Fruit fly (Drosophila melanogaster) whole organism, embryonic: ENCODE measurements around the gene Ddc.

Experiments
- Abd-B ChIP-seq: fragments of 200-800 bp; sonication (Bioruptor generic); optimal IDR thresholded peaks from 2 replicates; lab custom pipeline; 2018; ENCODE audit warnings: missing biosample characterization, mild to moderate bottlenecking, missing genetic modification characterization, moderate library complexity
- CG10274 ChIP-seq: fragments of 200-800 bp; sonication (Bioruptor generic); optimal IDR thresholded peaks from 3 replicates; lab custom pipeline; 2017; ENCODE audit warnings: missing biosample characterization, mild to moderate bottlenecking, missing genetic modification characterization
- CG11695 ChIP-seq: fragments of 200-800 bp; sonication (Bioruptor generic); IDR thresholded peaks from 3 replicates; pipeline ENCODE4 v1.3.6; 2022; ENCODE audit warnings: missing biosample characterization, missing genetic modification characterization
- CG12219 ChIP-seq: fragments of 200-800 bp; sonication (Bioruptor generic); optimal IDR thresholded peaks from 3 replicates; lab custom pipeline; 2018; ENCODE audit warnings: missing biosample characterization, mild to moderate bottlenecking, missing genetic modification characterization
- CG12769 ChIP-seq: fragments of 200-800 bp; sonication (Bioruptor generic); optimal IDR thresholded peaks from 2 replicates; lab custom pipeline; 2019; ENCODE audit warnings: missing biosample characterization, mild to moderate bottlenecking, missing genetic modification characterization, moderate library complexity
- CG12942 ChIP-seq: fragments of 200-800 bp; sonication (Bioruptor generic); optimal IDR thresholded peaks from 3 replicates; lab custom pipeline; 2016; ENCODE audit warnings: missing biosample characterization, missing genetic modification characterization
- CG14667 ChIP-seq: fragments of 200-800 bp; sonication (Bioruptor generic); IDR thresholded peaks from 2 replicates; pipeline ENCODE4 v1.3.6; 2022; ENCODE audit warnings: missing biosample characterization, missing genetic modification characterization
- CG15011 ChIP-seq: fragments of 200-800 bp; sonication (Bioruptor generic); optimal IDR thresholded peaks from 3 replicates; lab custom pipeline; 2018; ENCODE audit warnings: missing biosample characterization, mild to moderate bottlenecking, missing genetic modification characterization
- CG1529 ChIP-seq: fragments of 200-800 bp; sonication (Bioruptor generic); optimal IDR thresholded peaks from 3 replicates; lab custom pipeline; 2018; ENCODE audit warnings: missing biosample characterization, missing genetic modification characterization
- CG2116 ChIP-seq: fragments of 200-800 bp; sonication (Bioruptor generic); optimal IDR thresholded peaks from 3 replicates; lab custom pipeline; 2018; ENCODE audit warnings: missing biosample characterization, mild to moderate bottlenecking, missing genetic modification characterization
- CG2712 ChIP-seq: fragments of 200-800 bp; optimal IDR thresholded peaks from 3 replicates; lab custom pipeline; 2019; ENCODE audit warnings: missing biosample characterization, mild to moderate bottlenecking, missing genetic modification characterization, moderate library complexity
- CG2889 ChIP-seq: fragments of 200-800 bp; sonication (Bioruptor generic); IDR thresholded peaks from 3 replicates; pipeline ENCODE4 v1.3.6; 2022; ENCODE audit warnings: missing biosample characterization, missing genetic modification characterization
- CG3281 ChIP-seq: fragments of 200-800 bp; sonication (Bioruptor generic); optimal IDR thresholded peaks from 3 replicates; lab custom pipeline; 2017; ENCODE audit warnings: missing biosample characterization, mild to moderate bottlenecking, missing genetic modification characterization
- CG6654 ChIP-seq: fragments of 200-800 bp; sonication (Bioruptor generic); optimal IDR thresholded peaks from 2 replicates; lab custom pipeline; 2017; ENCODE audit warnings: missing biosample characterization, mild to moderate bottlenecking, missing genetic modification characterization
- CG6813 ChIP-seq: fragments of 200-800 bp; sonication (Bioruptor generic); optimal IDR thresholded peaks from 2 replicates; lab custom pipeline; 2017; ENCODE audit warnings: missing biosample characterization, missing genetic modification characterization, mild to moderate bottlenecking, moderate library complexity, missing genetic modification reagents
- CG7839 ChIP-seq: fragments of 200-800 bp; sonication (Bioruptor generic); optimal IDR thresholded peaks from 3 replicates; lab custom pipeline; 2018; ENCODE audit warnings: missing biosample characterization, mild to moderate bottlenecking, missing genetic modification characterization, moderate library complexity
- CG8281 ChIP-seq: fragments of 200-800 bp; sonication (Bioruptor generic); optimal IDR thresholded peaks from 2 replicates; lab custom pipeline; 2018; ENCODE audit warnings: missing biosample characterization, mild to moderate bottlenecking, missing genetic modification characterization, moderate library complexity
- CG8944 ChIP-seq: fragments of 200-800 bp; sonication (Bioruptor generic); optimal IDR thresholded peaks from 3 replicates; lab custom pipeline; 2016; ENCODE audit warnings: missing biosample characterization, missing genetic modification characterization
- CTCF ChIP-seq: fragments of 200-800 bp; sonication (Bioruptor generic); optimal IDR thresholded peaks from 2 replicates; lab custom pipeline; 2017; ENCODE audit warnings: missing biosample characterization, mild to moderate bottlenecking, missing genetic modification characterization, moderate library complexity
- Camta ChIP-seq: fragments of 200-800 bp; sonication (Bioruptor generic); optimal IDR thresholded peaks from 2 replicates; lab custom pipeline; 2016; ENCODE audit warnings: missing biosample characterization, missing genetic modification characterization
- CoRest ChIP-seq: fragments of 200-800 bp; sonication (Bioruptor generic); optimal IDR thresholded peaks from 3 replicates; lab custom pipeline; 2018; ENCODE audit warnings: missing biosample characterization, mild to moderate bottlenecking, missing genetic modification characterization, moderate library complexity
- D ChIP-seq, 2 experiments: fragments of 200-800 bp in 1 of 2; fragments of >200 bp in 1 of 2; sonication (Bioruptor generic) in 1 of 2; optimal IDR thresholded peaks; 2 replicates in 1 of 2; 3 replicates in 1 of 2; lab custom pipeline; 2017; ENCODE audit warnings: mild to moderate bottlenecking in 1 of 2, missing biosample characterization in 1 of 2, missing genetic modification characterization in 1 of 2, missing genetic modification reagents in 1 of 2
- D19A ChIP-seq: fragments of 200-800 bp; optimal IDR thresholded peaks from 3 replicates; lab custom pipeline; 2019; ENCODE audit warnings: missing biosample characterization, mild to moderate bottlenecking, missing genetic modification characterization, moderate library complexity
- Dek ChIP-seq: fragments of 200-800 bp; sonication (Bioruptor generic); optimal IDR thresholded peaks from 3 replicates; lab custom pipeline; 2019; ENCODE audit warnings: missing biosample characterization, mild to moderate bottlenecking, missing genetic modification characterization, moderate library complexity
- Dip3 ChIP-seq: fragments of 200-800 bp; sonication (Bioruptor generic); optimal IDR thresholded peaks from 3 replicates; lab custom pipeline; 2016; ENCODE audit warnings: missing biosample characterization, missing genetic modification characterization
- Dref ChIP-seq: fragments of 200-800 bp; sonication (Bioruptor generic); IDR thresholded peaks from 2 replicates; pipeline ENCODE4 v1.3.6; 2022; ENCODE audit warnings: missing biosample characterization, missing genetic modification characterization
- Mad ChIP-seq: fragments of 200-800 bp; sonication (Bioruptor generic); optimal IDR thresholded peaks from 2 replicates; lab custom pipeline; 2016; ENCODE audit warnings: missing biosample characterization, missing genetic modification characterization
- Med ChIP-seq: fragments of 200-800 bp; sonication (Bioruptor generic); peaks from one replicate; lab custom pipeline; 2016; ENCODE audit warnings: missing biosample characterization, missing genetic modification characterization, mild to moderate bottlenecking, inconsistent platforms, moderate library complexity
- NC2α ChIP-seq: fragments of 200-800 bp; sonication (Bioruptor generic); optimal IDR thresholded peaks from 2 replicates; lab custom pipeline; 2016; ENCODE audit warnings: missing biosample characterization, missing genetic modification characterization
- NFAT ChIP-seq: fragments of 200-800 bp; sonication (Bioruptor generic); IDR thresholded peaks from 2 replicates; pipeline ENCODE4 v1.3.6; 2022; ENCODE audit warnings: missing biosample characterization, missing genetic modification characterization
- Opbp ChIP-seq: fragments of 200-800 bp; sonication (Bioruptor generic); IDR thresholded peaks from 3 replicates; pipeline ENCODE4 v1.3.6; 2022; ENCODE audit warnings: missing biosample characterization, missing genetic modification characterization; ENCODE audit not compliant: partially characterized antibody
- Sin3A ChIP-seq: fragments of >200 bp; optimal IDR thresholded peaks from 2 replicates; lab custom pipeline; 2018
- ac ChIP-seq: fragments of 200-800 bp; sonication (Bioruptor generic); optimal IDR thresholded peaks from 3 replicates; lab custom pipeline; 2017; ENCODE audit warnings: missing biosample characterization, mild to moderate bottlenecking, missing genetic modification characterization
- az2 ChIP-seq: fragments of 200-800 bp; sonication (Bioruptor generic); optimal IDR thresholded peaks from 3 replicates; lab custom pipeline; 2016; ENCODE audit warnings: missing biosample characterization, missing genetic modification characterization
- bcd ChIP-seq: fragments of 200-800 bp; sonication (Bioruptor generic); optimal IDR thresholded peaks from 2 replicates; lab custom pipeline; 2017; ENCODE audit warnings: missing biosample characterization, mild to moderate bottlenecking, missing genetic modification characterization
- bsh ChIP-seq, 2 experiments: fragments of 200-800 bp; sonication (Bioruptor generic); optimal IDR thresholded peaks; 2 replicates each; lab custom pipeline; 2017 to 2018; ENCODE audit warnings: mild to moderate bottlenecking in 2 of 2, missing biosample characterization in 2 of 2, missing genetic modification characterization in 2 of 2, moderate library complexity in 1 of 2
- dmrt11E ChIP-seq: fragments of 200-800 bp; sonication (Bioruptor generic); optimal IDR thresholded peaks from 3 replicates; lab custom pipeline; 2018; ENCODE audit warnings: missing biosample characterization, mild to moderate bottlenecking, missing genetic modification characterization, moderate library complexity
- dmrt99B ChIP-seq: fragments of 200-800 bp; sonication (Bioruptor generic); optimal IDR thresholded peaks from 2 replicates; lab custom pipeline; 2018; ENCODE audit warnings: missing biosample characterization, mild to moderate bottlenecking, missing genetic modification characterization, moderate library complexity
- esg ChIP-seq: fragments of 200-800 bp; sonication (Bioruptor generic); conservative IDR thresholded peaks from 2 replicates; pipeline ENCODE4 v1.3.6; 2022; ENCODE audit warnings: missing biosample characterization, missing genetic modification characterization
- exex ChIP-seq: fragments of 200-800 bp; sonication (Bioruptor generic); optimal IDR thresholded peaks from 4 replicates; lab custom pipeline; 2018; ENCODE audit warnings: missing biosample characterization, mild to moderate bottlenecking, missing genetic modification characterization, moderate library complexity
- fd96Cb ChIP-seq: fragments of 200-800 bp; sonication (Bioruptor generic); optimal IDR thresholded peaks from 2 replicates; lab custom pipeline; 2018; ENCODE audit warnings: missing biosample characterization, mild to moderate bottlenecking, missing genetic modification characterization, moderate library complexity
- inv ChIP-seq: fragments of 200-800 bp; sonication (Bioruptor generic); IDR thresholded peaks from 2 replicates; pipeline ENCODE4 v1.3.6; 2022; ENCODE audit warnings: missing biosample characterization, missing genetic modification characterization; ENCODE audit not compliant: partially characterized antibody
- lab ChIP-seq: fragments of 200-800 bp; sonication (Bioruptor generic); optimal IDR thresholded peaks from 3 replicates; lab custom pipeline; 2017; ENCODE audit warnings: missing biosample characterization, missing genetic modification characterization, mild to moderate bottlenecking, moderate library complexity, missing genetic modification reagents
- lbe ChIP-seq: fragments of 200-800 bp; sonication (Bioruptor generic); optimal IDR thresholded peaks from 2 replicates; lab custom pipeline; 2016; ENCODE audit warnings: missing biosample characterization, mild to moderate bottlenecking, missing genetic modification characterization
- lmd ChIP-seq: fragments of 200-800 bp; sonication (Bioruptor generic); IDR thresholded peaks from 2 replicates; pipeline ENCODE4 v1.3.6; 2022; ENCODE audit warnings: missing biosample characterization, missing genetic modification characterization
- mirr ChIP-seq: fragments of 200-800 bp; sonication (Bioruptor generic); optimal IDR thresholded peaks from 3 replicates; lab custom pipeline; 2018; ENCODE audit warnings: missing biosample characterization, mild to moderate bottlenecking, missing genetic modification characterization
- pnt ChIP-seq: fragments of 200-800 bp; sonication (Bioruptor generic); optimal IDR thresholded peaks from 3 replicates; lab custom pipeline; 2016; ENCODE audit warnings: missing biosample characterization, missing genetic modification characterization
- pros ChIP-seq: fragments of 200-800 bp; sonication (Bioruptor generic); optimal IDR thresholded peaks from 3 replicates; lab custom pipeline; 2019; ENCODE audit warnings: missing biosample characterization, mild to moderate bottlenecking, missing genetic modification characterization, moderate library complexity
- tna ChIP-seq: fragments of 200-800 bp; sonication (Bioruptor generic); IDR thresholded peaks from 2 replicates; pipeline ENCODE4 v1.3.6; 2022; ENCODE audit warnings: missing biosample characterization, missing genetic modification characterization; ENCODE audit not compliant: partially characterized antibody
- ttk ChIP-seq: fragments of 200-800 bp; sonication (Bioruptor generic); IDR thresholded peaks from 2 replicates; pipeline ENCODE4 v2.1.2; 2022; ENCODE audit warnings: missing biosample characterization, missing genetic modification characterization
- yki ChIP-seq: fragments of >200 bp; optimal IDR thresholded peaks from 3 replicates; lab custom pipeline; 2018
- z ChIP-seq: fragments of 200-800 bp; sonication (Bioruptor generic); IDR thresholded peaks from 3 replicates; pipeline ENCODE4 v1.3.6; 2022; ENCODE audit warnings: missing biosample characterization, missing genetic modification characterization

The Ddc gene

dm6 chr2L:19163975-19164371 lies 43.9 kb upstream of the Ddc start (continued):
- TF ChIP-seq exex (tag; lab: Kevin White, UChicago) (peak; percentile 84), CG12942 (GFP tag; lab: Kevin White, UChicago) (no peak), esg (GFP tag; lab: Robert Waterston, UW) (no peak), CG11695 (0 out of 3 replicates have a peak, but pooled peaks have one; percentile 40), D (optimal IDR thresholded peaks at IDR 0.05; lab: Kevin White, UChicago) (no peak), D (GFP tag; optimal IDR thresholded peaks at IDR 0.05; lab: Kevin White, UChicago) (no peak), z (GFP tag; lab: Robert Waterston, UW) (no peak), CG1529 (GFP tag; lab: Kevin White, UChicago) (no peak), Dref (GFP tag; lab: Robert Waterston, UW) (no peak), CG14667 (GFP tag; lab: Robert Waterston, UW) (no peak), ac (GFP tag; lab: Kevin White, UChicago) (no peak), tna (no peak), bcd (no peak), CG7839 (peak; percentile 39), Dek (tag; lab: Kevin White, UChicago) (no peak), CG6654 (GFP tag; lab: Kevin White, UChicago) (no peak), az2 (GFP tag; lab: Kevin White, UChicago) (no peak), CoRest (tag; lab: Kevin White, UChicago) (no peak), D19A (peak; percentile 96), yki (lab: Kevin White, UChicago) (no peak), CG6813 (GFP tag; lab: Kevin White, UChicago) (no peak), CG2889 (GFP tag; lab: Robert Waterston, UW) (no peak), Dip3 (no peak), Opbp (GFP tag; lab: Robert Waterston, UW) (no peak), lab (GFP tag; lab: Kevin White, UChicago) (peak; percentile 46), dmrt99B (tag; lab: Kevin White, UChicago) (peak; percentile 19), ttk (GFP tag; lab: Robert Waterston, UW) (no peak), NFAT (GFP tag; lab: Robert Waterston, UW) (no peak), inv (GFP tag; lab: Robert Waterston, UW) (no peak), pros (GFP tag; lab: Kevin White, UChicago) (no peak), CG8281 (tag; lab: Kevin White, UChicago) (no peak), CG12219 (no peak), Mad (GFP tag; lab: Kevin White, UChicago) (no peak), Abd-B (GFP tag; lab: Kevin White, UChicago) (no peak), Camta (GFP tag; lab: Kevin White, UChicago) (no peak), CG2712 (tag; lab: Kevin White, UChicago) (peak; percentile 4), CG2116 (no peak), dmrt11E (no peak), mirr (GFP tag; lab: Kevin White, UChicago) (peak; percentile 84), lmd (GFP tag; lab: Robert Waterston, UW) (no peak), CG10274 (no peak), CTCF (GFP tag; lab: Kevin White, UChicago) (no peak), bsh (GFP tag; optimal IDR thresholded peaks at IDR 0.05; lab: Kevin White, UChicago) (no peak), CG15011 (GFP tag; lab: Kevin White, UChicago) (no peak), NC2α (GFP tag; lab: Kevin White, UChicago) (no peak), Sin3A (lab: Kevin White, UChicago) (no peak), CG3281 (GFP tag; lab: Kevin White, UChicago) (no peak), fd96Cb (peak; percentile 22), Med (no peak), CG12769 (tag; lab: Kevin White, UChicago) (no peak), CG8944 (GFP tag; lab: Kevin White, UChicago) (no peak), pnt (GFP tag; lab: Kevin White, UChicago) (no peak), lbe (GFP tag; lab: Kevin White, UChicago) (no peak)
